Fruit fly (Drosophila melanogaster) whole organism, adult: ENCODE data around the gene sicily.

Experiments
- CG12768 ChIP-seq: fragments of 200-800 bp; sonication (Bioruptor generic); optimal IDR thresholded peaks from 2 replicates; lab custom pipeline; 2017; ENCODE audit warnings: missing biosample characterization, missing genetic modification characterization, mild to moderate bottlenecking, moderate library complexity, missing genetic modification reagents
- CG14711 ChIP-seq: fragments of 200-800 bp; sonication (Bioruptor generic); optimal IDR thresholded peaks from 2 replicates; lab custom pipeline; 2018; ENCODE audit warnings: missing biosample characterization, mild to moderate bottlenecking, missing genetic modification characterization, moderate library complexity
- CG7045 ChIP-seq: fragments of 200-800 bp; sonication (Bioruptor generic); optimal IDR thresholded peaks from 2 replicates; lab custom pipeline; 2017; ENCODE audit warnings: missing biosample characterization, mild to moderate bottlenecking, missing genetic modification characterization
- CG7101 ChIP-seq: fragments of 200-800 bp; sonication (Bioruptor generic); optimal IDR thresholded peaks from 2 replicates; lab custom pipeline; 2018; ENCODE audit warnings: missing biosample characterization, mild to moderate bottlenecking, missing genetic modification characterization, moderate library complexity
- Clk ChIP-seq: fragments of 200-800 bp; sonication (Bioruptor generic); optimal IDR thresholded peaks from 2 replicates; lab custom pipeline; 2017; ENCODE audit warnings: missing biosample characterization, missing genetic modification characterization
- Crg-1 ChIP-seq: fragments of 200-800 bp; sonication (Bioruptor generic); optimal IDR thresholded peaks from 2 replicates; lab custom pipeline; 2016; ENCODE audit warnings: missing biosample characterization, missing genetic modification characterization
- Hr96 ChIP-seq: fragments of 200-800 bp; sonication (Bioruptor generic); optimal IDR thresholded peaks from 2 replicates; lab custom pipeline; 2016; ENCODE audit warnings: missing biosample characterization, missing genetic modification characterization
- Mnt ChIP-seq: fragments of 200-800 bp; sonication (Bioruptor generic); optimal IDR thresholded peaks from 2 replicates; lab custom pipeline; 2016; ENCODE audit warnings: missing biosample characterization, mild to moderate bottlenecking, missing genetic modification characterization
- kay ChIP-seq: fragments of 200-800 bp; sonication (Bioruptor generic); peaks from one replicate; lab custom pipeline; 2016; ENCODE audit warnings: missing biosample characterization, missing genetic modification characterization, borderline replicate concordance
- pad ChIP-seq: fragments of 200-800 bp; sonication (Bioruptor generic); optimal IDR thresholded peaks from 3 replicates; lab custom pipeline; 2017; ENCODE audit warnings: missing biosample characterization, missing genetic modification characterization, mild to moderate bottlenecking, moderate library complexity, missing genetic modification reagents
- tj ChIP-seq: fragments of 200-800 bp; sonication (Bioruptor generic); optimal IDR thresholded peaks from 3 replicates; lab custom pipeline; 2017; ENCODE audit warnings: missing biosample characterization, mild to moderate bottlenecking, missing genetic modification characterization, moderate library complexity
- toe ChIP-seq: fragments of 200-800 bp; sonication (Bioruptor generic); optimal IDR thresholded peaks from 2 replicates; lab custom pipeline; 2016; ENCODE audit warnings: missing biosample characterization, missing genetic modification characterization

DNA sequence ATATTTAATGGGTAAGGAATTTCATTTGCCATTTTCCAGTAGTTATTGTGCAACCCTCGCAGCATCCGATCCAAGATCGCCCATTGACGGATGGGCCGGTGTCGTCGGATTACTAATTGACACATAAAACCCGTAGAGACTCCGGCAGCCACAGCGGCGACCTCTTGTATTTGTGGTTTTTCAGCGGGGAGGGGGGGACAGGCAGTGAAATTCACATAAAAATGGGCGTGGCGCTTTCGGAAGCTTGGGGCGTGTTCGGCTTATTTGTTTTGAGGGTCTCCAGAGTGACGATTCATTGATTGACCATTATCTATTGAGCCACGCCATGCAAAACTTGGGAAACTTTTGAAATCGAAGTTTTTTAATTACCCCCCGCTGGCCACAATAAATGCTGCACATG is 42.3 kb upstream of the sicily start:
- TF ChIP-seq CG12768 (GFP tag; lab: Kevin White, UChicago) (no peak), CG7101 (tag; lab: Kevin White, UChicago) (no peak), CG14711 (no peak), Mnt (GFP tag; lab: Kevin White, UChicago) (no peak), toe (GFP tag; lab: Kevin White, UChicago) (no peak), Hr96 (no peak), Crg-1 (no peak), pad (GFP tag; lab: Kevin White, UChicago) (no peak), tj (no peak), kay (GFP tag; lab: Kevin White, UChicago) (no peak), Clk (GFP tag; lab: Kevin White, UChicago) (no peak), CG7045 (no peak)
